Fruit fly (Drosophila melanogaster): ENCODE data around the gene Ir76a.
A peak's percentile ranks its signal among the peaks of the same experiment; 100 is the strongest.

Ir76a gene

dm6 chr3L:19844507-19844906, 45.4 kb downstream of the Ir76a start:
- no peak for TF ChIP-seq Hr78 (GFP tag; optimal IDR thresholded peaks at IDR 0.05)
- peak; percentile 96 for TF ChIP-seq Dfd (GFP tag; optimal IDR thresholded peaks at IDR 0.05)
- no peak for TF ChIP-seq Mio (GFP tag; optimal IDR thresholded peaks at IDR 0.05)
- no peak for TF ChIP-seq CrebA (GFP tag; optimal IDR thresholded peaks at IDR 0.05; ENCODE audit: borderline replicate concordance)

DNA sequence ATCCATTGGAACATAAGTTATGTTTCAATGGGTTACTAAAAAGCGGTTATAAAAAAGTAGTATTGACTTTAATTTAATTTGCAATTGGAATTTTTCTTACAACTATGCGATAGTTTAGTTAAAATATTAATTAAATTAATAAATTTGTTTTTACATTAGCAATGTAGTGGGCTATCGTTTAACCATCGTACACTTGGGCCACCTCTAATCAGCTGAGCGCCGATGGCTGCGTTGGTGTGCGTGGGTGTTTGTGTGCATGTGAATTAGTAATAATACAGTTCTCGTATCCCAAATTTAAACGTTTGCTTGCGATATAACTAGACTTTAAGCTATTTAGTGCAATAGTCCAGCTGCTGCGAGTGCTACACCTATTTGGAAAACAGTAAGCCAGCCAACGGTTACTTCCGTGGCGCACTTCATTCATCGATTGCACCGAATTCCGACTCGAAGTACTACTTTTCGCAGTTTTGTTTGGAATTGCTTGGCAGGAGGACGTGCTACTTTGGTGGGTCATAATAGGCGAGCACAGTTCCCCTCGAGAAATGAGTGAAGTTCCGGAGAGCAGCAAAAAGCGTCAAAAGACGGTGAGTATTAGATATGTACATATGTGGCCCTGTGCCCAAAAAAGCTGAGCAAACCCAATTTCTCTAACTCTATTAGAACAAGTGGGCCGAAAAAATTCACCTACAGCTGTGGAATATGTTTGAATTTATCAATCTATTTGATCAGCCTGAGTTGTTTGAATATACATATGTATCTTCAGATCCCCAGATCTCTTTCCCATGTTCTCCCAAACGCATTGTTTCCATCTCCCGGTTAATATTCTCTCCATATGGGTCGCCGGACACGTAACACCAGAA, 46.2 kb downstream of the Ir76a start, which contains the start of gene Papss:
Gene Papss, plus strand, starts transcription at position 247 of the 860 bp plus-strand sequence.
- TF ChIP-seq foxo (GFP tag; optimal IDR thresholded peaks at IDR 0.05): no peak
- peak; percentile 6 for TF ChIP-seq ey (GFP tag; optimal IDR thresholded peaks at IDR 0.05)
- TF ChIP-seq Hr83 (GFP tag; optimal IDR thresholded peaks at IDR 0.05; ENCODE audit: poor library complexity, severe bottlenecking): peak; percentile 24
- no peak for TF ChIP-seq sage (GFP tag; optimal IDR thresholded peaks at IDR 0.05)
- TF ChIP-seq psq (GFP tag; optimal IDR thresholded peaks at IDR 0.05): peak; percentile 8

- no peak for TF ChIP-seq Rel (GFP tag; optimal IDR thresholded peaks at IDR 0.05)
- peak; percentile 35 for TF ChIP-seq Rel (tag; optimal IDR thresholded peaks at IDR 0.05)
- TF ChIP-seq Vsx2 (GFP tag; optimal IDR thresholded peaks at IDR 0.05; ENCODE audit: partially characterized antibody): no peak
Observed at dm6 chr3L:19845907-19846301, 46.8 kb downstream of the Ir76a start.

DNA sequence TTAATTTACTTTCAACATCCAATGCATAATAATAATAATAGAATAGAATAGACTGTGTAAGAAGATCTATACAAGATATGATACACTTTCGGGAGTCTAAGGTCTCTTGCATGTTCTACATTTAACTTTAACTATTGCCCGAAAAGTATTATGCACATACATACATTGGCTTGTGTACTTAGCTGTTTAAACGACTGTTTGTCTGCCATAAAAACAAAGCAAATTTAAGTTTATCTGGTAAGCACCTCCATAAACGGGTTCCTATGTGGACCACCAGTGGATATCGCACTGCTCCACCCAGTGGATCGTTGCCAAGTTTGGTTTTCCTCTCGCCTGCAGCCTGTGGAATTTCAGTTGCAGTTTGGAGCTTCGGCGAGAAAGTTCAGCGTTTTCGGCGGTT, 47.9 kb downstream of the Ir76a start:
- TF ChIP-seq sv (GFP tag; optimal IDR thresholded peaks at IDR 0.05): no peak
- TF ChIP-seq foxo (GFP tag; optimal IDR thresholded peaks at IDR 0.05): peak in 1 of 2 experiments; percentile 2
- peak; percentile 88 for TF ChIP-seq Hr83 (GFP tag; optimal IDR thresholded peaks at IDR 0.05; ENCODE audit: poor library complexity, severe bottlenecking)
- no peak for TF ChIP-seq Rel (GFP tag; optimal IDR thresholded peaks at IDR 0.05)
- no peak for TF ChIP-seq Rel (tag; optimal IDR thresholded peaks at IDR 0.05)
- TF ChIP-seq br (GFP tag; optimal IDR thresholded peaks at IDR 0.05): no peak
- TF ChIP-seq fru (GFP tag; optimal IDR thresholded peaks at IDR 0.05): no peak
- TF ChIP-seq Hnf4 (GFP tag; optimal IDR thresholded peaks at IDR 0.05): no peak

DNA sequence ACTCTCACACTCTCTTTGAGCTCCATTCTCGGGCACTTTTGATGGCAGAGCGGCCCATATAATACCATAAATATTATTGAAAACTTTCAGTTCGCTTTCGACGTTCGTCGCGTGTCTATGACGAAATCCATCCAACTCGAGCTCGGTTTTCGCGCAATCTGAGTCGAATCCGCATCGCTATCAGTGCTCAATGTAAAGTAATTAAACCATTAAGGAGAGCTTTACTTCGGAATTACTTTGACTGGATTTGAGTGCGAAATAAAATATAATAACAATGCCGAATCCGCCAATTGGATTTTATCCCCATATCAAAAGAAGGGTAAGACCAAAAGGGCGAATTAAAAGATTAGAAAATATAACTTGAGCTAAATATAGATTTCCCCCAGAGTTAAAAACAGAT, 49.0 kb downstream of the Ir76a start:
- TF ChIP-seq fru (GFP tag; optimal IDR thresholded peaks at IDR 0.05): no peak
- TF ChIP-seq Hnf4 (GFP tag; optimal IDR thresholded peaks at IDR 0.05): no peak
- no peak for TF ChIP-seq foxo (GFP tag; optimal IDR thresholded peaks at IDR 0.05)
- TF ChIP-seq OdsH (GFP tag; optimal IDR thresholded peaks at IDR 0.05): no peak
- TF ChIP-seq Dfd (GFP tag; optimal IDR thresholded peaks at IDR 0.05): no peak
- TF ChIP-seq lola (GFP tag; optimal IDR thresholded peaks at IDR 0.05): no peak
- TF ChIP-seq Mio (GFP tag; optimal IDR thresholded peaks at IDR 0.05): no peak
- TF ChIP-seq Rel (GFP tag; optimal IDR thresholded peaks at IDR 0.05): no peak
- TF ChIP-seq Rel (tag; optimal IDR thresholded peaks at IDR 0.05): no peak
- TF ChIP-seq usp (GFP tag; optimal IDR thresholded peaks at IDR 0.05): no peak
- TF ChIP-seq br (GFP tag; optimal IDR thresholded peaks at IDR 0.05): no peak
- TF ChIP-seq tai (GFP tag; optimal IDR thresholded peaks at IDR 0.05): no peak
- TF ChIP-seq Abd-B (GFP tag; optimal IDR thresholded peaks at IDR 0.05): no peak
- TF ChIP-seq HLH106 (tag; optimal IDR thresholded peaks at IDR 0.05): no peak
- no peak for TF ChIP-seq jim (GFP tag; optimal IDR thresholded peaks at IDR 0.05)

Measured in whole organism, wandering third instar larva.